Fruit fly (Drosophila melanogaster) whole organism, wandering third instar larva: ENCODE data around the gene CG31835.

Source experiments
- Abd-B ChIP-seq: fragments of >200 bp; optimal IDR thresholded peaks from 2 replicates; lab custom pipeline; 2017; ENCODE audit warnings: missing biosample characterization, missing genetic modification characterization
- CG32264 ChIP-seq: fragments of 200-800 bp; sonication (Bioruptor generic); optimal IDR thresholded peaks from 2 replicates; lab custom pipeline; 2016; ENCODE audit warnings: missing biosample characterization, missing genetic modification characterization
- CG9705 ChIP-seq: fragments of 200-800 bp; sonication (Bioruptor generic); optimal IDR thresholded peaks from 2 replicates; lab custom pipeline; 2018; ENCODE audit warnings: missing biosample characterization, mild to moderate bottlenecking, missing genetic modification characterization
- Dfd ChIP-seq: fragments of >200 bp; optimal IDR thresholded peaks from 2 replicates; lab custom pipeline; 2017; ENCODE audit warnings: missing biosample characterization, missing genetic modification characterization
- GATAd ChIP-seq: sonication (Bioruptor generic); optimal IDR thresholded peaks from 2 replicates; lab custom pipeline; 2016; ENCODE audit warnings: missing biosample characterization, missing genetic modification characterization
- HLH106 ChIP-seq: fragments of 200-800 bp; optimal IDR thresholded peaks from 3 replicates; lab custom pipeline; 2019; ENCODE audit warnings: missing biosample characterization, mild to moderate bottlenecking, missing genetic modification characterization, moderate library complexity
- Hr78 ChIP-seq: fragments of >200 bp; optimal IDR thresholded peaks from 2 replicates; lab custom pipeline; 2017; ENCODE audit warnings: missing biosample characterization, missing genetic modification characterization
- Hr83 ChIP-seq: fragments of 200-300 bp; sonication (Bioruptor generic); optimal IDR thresholded peaks from 2 replicates; lab custom pipeline; 2016; ENCODE audit warnings: missing biosample characterization, mild to moderate bottlenecking, missing genetic modification characterization, moderate library complexity; ENCODE audit not compliant: poor library complexity, severe bottlenecking
- Jra ChIP-seq: sonication (Bioruptor generic); optimal IDR thresholded peaks from 2 replicates; lab custom pipeline; 2016; ENCODE audit warnings: missing biosample characterization, missing genetic modification characterization
- Mio ChIP-seq: sonication (Bioruptor generic); optimal IDR thresholded peaks from 2 replicates; lab custom pipeline; 2016; ENCODE audit warnings: missing biosample characterization, missing genetic modification characterization
- Myc ChIP-seq: fragments of >200 bp; optimal IDR thresholded peaks from 2 replicates; lab custom pipeline; 2017
- N ChIP-seq: fragments of >200 bp; optimal IDR thresholded peaks from 2 replicates; lab custom pipeline; 2018; ENCODE audit warnings: missing biosample characterization, missing external identifiers, missing genetic modification characterization
- OdsH ChIP-seq: fragments of 200-800 bp; sonication (Bioruptor generic); optimal IDR thresholded peaks from 2 replicates; lab custom pipeline; 2016; ENCODE audit warnings: missing biosample characterization, mild to moderate bottlenecking, missing genetic modification characterization
- Sp1 ChIP-seq: fragments of 200-800 bp; sonication (Bioruptor generic); optimal IDR thresholded peaks from 3 replicates; lab custom pipeline; 2019; ENCODE audit warnings: missing biosample characterization, mild to moderate bottlenecking, missing genetic modification characterization, moderate library complexity
- Vsx2 ChIP-seq: fragments of 200-300, 225-300 bp; sonication (Bioruptor generic); optimal IDR thresholded peaks from 2 replicates; lab custom pipeline; 2018; ENCODE audit warnings: missing biosample characterization, missing genetic modification characterization; ENCODE audit not compliant: partially characterized antibody
- brk ChIP-seq: fragments of 200-800 bp; sonication (Bioruptor generic); optimal IDR thresholded peaks from 2 replicates; lab custom pipeline; 2016; ENCODE audit warnings: missing biosample characterization, mild to moderate bottlenecking, missing genetic modification characterization
- dmrt93B ChIP-seq: fragments of 200-800 bp; sonication (Bioruptor generic); optimal IDR thresholded peaks from 2 replicates; lab custom pipeline; 2018; ENCODE audit warnings: missing biosample characterization, mild to moderate bottlenecking, missing genetic modification characterization
- dsf ChIP-seq: sonication (Bioruptor generic); optimal IDR thresholded peaks from 2 replicates; lab custom pipeline; 2016; ENCODE audit warnings: missing biosample characterization, missing genetic modification characterization, borderline replicate concordance
- foxo ChIP-seq, 2 experiments: fragments of 200-800 bp; sonication (Bioruptor generic); optimal IDR thresholded peaks; 2 replicates in 1 of 2; 3 replicates in 1 of 2; lab custom pipeline; 2016 to 2017; ENCODE audit warnings: missing biosample characterization in 2 of 2, missing genetic modification characterization in 2 of 2
- jim ChIP-seq: fragments of 175-275, 200-325 bp; sonication (Bioruptor generic); optimal IDR thresholded peaks from 2 replicates; lab custom pipeline; 2016; ENCODE audit warnings: missing biosample characterization, mild to moderate bottlenecking, missing genetic modification characterization
- lola ChIP-seq: fragments of >200 bp; optimal IDR thresholded peaks from 2 replicates; lab custom pipeline; 2017; ENCODE audit warnings: missing biosample characterization, missing genetic modification characterization
- pan ChIP-seq: fragments of >200 bp; optimal IDR thresholded peaks from 2 replicates; lab custom pipeline; 2017
- psq ChIP-seq: fragments of 200-800 bp; sonication (Bioruptor generic); optimal IDR thresholded peaks from 3 replicates; lab custom pipeline; 2017; ENCODE audit warnings: missing biosample characterization, mild to moderate bottlenecking, missing genetic modification characterization, moderate library complexity
- rgr ChIP-seq: fragments of 200-800 bp; sonication (Bioruptor generic); optimal IDR thresholded peaks from 3 replicates; lab custom pipeline; 2016; ENCODE audit warnings: missing biosample characterization, mild to moderate bottlenecking, missing genetic modification characterization
- sage ChIP-seq: fragments of 200-800 bp; sonication (Bioruptor generic); optimal IDR thresholded peaks from 2 replicates; lab custom pipeline; 2016; ENCODE audit warnings: missing biosample characterization, mild to moderate bottlenecking, missing genetic modification characterization
- usp ChIP-seq: fragments of >200 bp; optimal IDR thresholded peaks from 2 replicates; lab custom pipeline; 2017; ENCODE audit warnings: missing biosample characterization, missing genetic modification characterization

CG31835 gene

dm6 chr2L:14762465-14762864, 26.8 kb downstream of the CG31835 start, which contains the start of gene CSN1a:
TSS of gene CSN1a (plus strand) at chr2L:14762765.
- no peak for TF ChIP-seq Mio (GFP tag; lab: Kevin White, UChicago)
- no peak for TF ChIP-seq lola (GFP tag; lab: Kevin White, UChicago)
- TF ChIP-seq brk = no peak
- no peak for TF ChIP-seq Abd-B (GFP tag; lab: Kevin White, UChicago)
- no peak for TF ChIP-seq OdsH
- TF ChIP-seq psq (GFP tag; lab: Kevin White, UChicago) = no peak
- no peak for TF ChIP-seq N
- TF ChIP-seq jim (GFP tag; lab: Kevin White, UChicago) = no peak
- TF ChIP-seq sage (GFP tag; lab: Kevin White, UChicago) = no peak
- no peak for TF ChIP-seq Myc (lab: Kevin White, UChicago)
- TF ChIP-seq GATAd (GFP tag; lab: Kevin White, UChicago) = no peak
- TF ChIP-seq foxo (GFP tag; optimal IDR thresholded peaks at IDR 0.05; lab: Kevin White, UChicago) = no peak
- TF ChIP-seq, all 38 proteins: peak for 0

dm6 chr2L:14765608-14766007, 30.0 kb downstream of the CG31835 start, which contains the start of gene CG4701:
TSS of gene CG4701 (plus strand) at chr2L:14765908.
- no peak for TF ChIP-seq lola (GFP tag; lab: Kevin White, UChicago)
- TF ChIP-seq CG9705 (GFP tag; lab: Kevin White, UChicago) = no peak
- no peak for TF ChIP-seq Hr78
- no peak for TF ChIP-seq pan (lab: Kevin White, UChicago)
- TF ChIP-seq Vsx2 = no peak
- TF ChIP-seq Dfd (GFP tag; lab: Kevin White, UChicago) = no peak
- TF ChIP-seq Sp1 (GFP tag; lab: Kevin White, UChicago) = no peak
- TF ChIP-seq dsf = no peak
- no peak for TF ChIP-seq Jra
- no peak for TF ChIP-seq CG32264 (GFP tag; lab: Kevin White, UChicago)
- TF ChIP-seq Mio (GFP tag; lab: Kevin White, UChicago) = no peak
- TF ChIP-seq HLH106 (tag; lab: Kevin White, UChicago) = no peak
- TF ChIP-seq usp = no peak
- no peak for TF ChIP-seq brk
- TF ChIP-seq dmrt93B = no peak
- no peak for TF ChIP-seq psq (GFP tag; lab: Kevin White, UChicago)

DNA sequence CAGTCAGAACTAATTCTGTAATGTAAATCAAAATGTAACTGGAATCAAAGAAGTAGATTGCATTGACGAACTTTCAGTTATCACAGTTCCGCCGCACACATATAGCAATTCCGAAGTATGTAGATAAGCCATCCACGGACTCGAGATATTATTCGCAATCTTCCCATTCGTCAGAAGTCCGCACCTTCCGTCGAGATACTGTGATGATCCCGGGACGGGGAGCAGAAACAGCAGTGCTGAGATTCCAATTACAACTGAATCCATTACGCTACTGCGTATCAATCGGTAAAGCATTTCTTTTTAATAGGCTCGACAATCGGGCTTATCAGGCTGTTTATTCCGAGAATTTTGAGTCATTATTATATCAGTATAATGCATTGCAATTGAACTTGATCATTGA, 39.1 kb downstream of the CG31835 start, which contains the start of gene CG4650:
Gene CG4650, minus strand, starts transcription at position 269 of the 400 bp plus-strand sequence.
- TF ChIP-seq dsf (no peak), rgr (GFP tag; lab: Kevin White, UChicago) (no peak)

DNA sequence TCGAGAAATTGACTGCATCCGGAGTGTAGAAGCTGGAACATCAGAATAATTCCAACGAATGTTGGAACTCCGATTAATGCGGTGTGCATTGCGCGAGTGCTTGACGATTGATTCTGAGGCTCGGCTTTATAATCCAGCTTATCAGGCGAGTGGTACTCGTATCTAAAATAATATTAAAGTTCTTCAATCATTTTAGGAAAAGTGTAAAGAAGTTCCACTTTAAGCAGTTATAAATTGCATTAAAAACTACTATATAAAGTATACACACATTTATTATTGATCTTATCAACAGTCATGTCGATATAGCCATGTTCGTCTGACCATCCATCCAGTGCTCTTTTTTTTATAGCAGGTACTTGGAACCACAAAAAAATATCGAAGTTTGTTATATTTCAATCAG, 48.9 kb downstream of the CG31835 start, which contains the start of gene CG18636:
Gene CG18636, minus strand, starts transcription at position 101 of the 400 bp plus-strand sequence.
- TF ChIP-seq HLH106 (tag; lab: Kevin White, UChicago) (no peak), Hr83 (GFP tag; lab: Kevin White, UChicago) (no peak)
- TF ChIP-seq, all 38 proteins: peak for 0
